Fruit fly (Drosophila melanogaster): ENCODE data around the gene Usp12-46.

The Usp12-46 gene

dm6 chr3R:22753895-22754774 is 3.4 kb downstream of the Usp12-46 start (continued):
- TF ChIP-seq hth (optimal IDR thresholded peaks at IDR 0.05): no peak
- TF ChIP-seq CG16815 (GFP tag; optimal IDR thresholded peaks at IDR 0.05): peak; percentile 26
- TF ChIP-seq stc (GFP tag; IDR thresholded peaks at IDR 0.05): peak; percentile 10; the same call in 1 of the 2 replicates
- no peak for TF ChIP-seq CG1647 (GFP tag; optimal IDR thresholded peaks at IDR 0.05)
- TF ChIP-seq CG1529 (GFP tag; optimal IDR thresholded peaks at IDR 0.05): peak; percentile 22
- TF ChIP-seq CG11085 (GFP tag; IDR thresholded peaks at IDR 0.05): no peak; the same call in 1 of the 2 replicates
- peak; percentile 15 for TF ChIP-seq CG15601 (tag; optimal IDR thresholded peaks at IDR 0.05)
- TF ChIP-seq vfl (GFP tag; optimal IDR thresholded peaks at IDR 0.05): no peak
- peak; percentile 46 for TF ChIP-seq CG3407 (GFP tag; optimal IDR thresholded peaks at IDR 0.05)
- peak; percentile 58 for TF ChIP-seq CG8944 (GFP tag; optimal IDR thresholded peaks at IDR 0.05)
- no peak for TF ChIP-seq Doc3 (GFP tag; IDR thresholded peaks at IDR 0.05; ENCODE audit: partially characterized antibody)
- no peak for TF ChIP-seq pzg (GFP tag; optimal IDR thresholded peaks at IDR 0.05)
- peak; percentile 50 for TF ChIP-seq ind (GFP tag; optimal IDR thresholded peaks at IDR 0.05)
- TF ChIP-seq ab (GFP tag; optimal IDR thresholded peaks at IDR 0.05): no peak
- TF ChIP-seq lbe (GFP tag; optimal IDR thresholded peaks at IDR 0.05): no peak
- TF ChIP-seq shn (GFP tag; optimal IDR thresholded peaks at IDR 0.05): peak; percentile 50
- TF ChIP-seq Max (GFP tag; optimal IDR thresholded peaks at IDR 0.05): no peak
- peak; percentile 38 for TF ChIP-seq scrt (GFP tag; optimal IDR thresholded peaks at IDR 0.05)
- peak; percentile 50 for TF ChIP-seq sug (tag; optimal IDR thresholded peaks at IDR 0.05)
- no peak for TF ChIP-seq seq (GFP tag; IDR thresholded peaks at IDR 0.05)
- TF ChIP-seq NfI (GFP tag; optimal IDR thresholded peaks at IDR 0.05): peak; percentile 52
- TF ChIP-seq CG10959 (GFP tag; IDR thresholded peaks at IDR 0.05): peak; percentile 17
- no peak for TF ChIP-seq CG3065 (GFP tag; optimal IDR thresholded peaks at IDR 0.05)
- peak; percentile 89; the same call in 2 of the 4 replicates for TF ChIP-seq chinmo (GFP tag; IDR thresholded peaks at IDR 0.05; ENCODE audit: partially characterized antibody)
- no peak for TF ChIP-seq CG9609 (GFP tag; optimal IDR thresholded peaks at IDR 0.05)
- peak; percentile 50; the same call in 1 of the 2 replicates for TF ChIP-seq CG14014 (GFP tag; IDR thresholded peaks at IDR 0.05)
- TF ChIP-seq jigr1 (GFP tag; IDR thresholded peaks at IDR 0.05): peak; percentile 51; the same call in 1 of the 3 replicates
- peak; percentile 68 for TF ChIP-seq CG17328 (GFP tag; IDR thresholded peaks at IDR 0.05)
- peak; percentile 25 for TF ChIP-seq CG18011 (GFP tag; optimal IDR thresholded peaks at IDR 0.05)
- TF ChIP-seq CG3847 (GFP tag; IDR thresholded peaks at IDR 0.05): peak; percentile 41; the same call in 1 of the 2 replicates
- no peak for TF ChIP-seq pita (GFP tag; optimal IDR thresholded peaks at IDR 0.05)
- TF ChIP-seq CG17802 (tag; optimal IDR thresholded peaks at IDR 0.05): no peak
- no peak for TF ChIP-seq CG31388 (GFP tag; optimal IDR thresholded peaks at IDR 0.05)
- TF ChIP-seq jing (GFP tag; optimal IDR thresholded peaks at IDR 0.05): peak; percentile 31
- TF ChIP-seq CG7357 (GFP tag; IDR thresholded peaks at IDR 0.05): 0 out of 3 replicates have a peak, but pooled peaks have one; percentile 6
- TF ChIP-seq CG15514 (GFP tag; optimal IDR thresholded peaks at IDR 0.05): peak; percentile 64
- no peak for TF ChIP-seq CG33213 (GFP tag; optimal IDR thresholded peaks at IDR 0.05)
- no peak for TF ChIP-seq Poxn (GFP tag; IDR thresholded peaks at IDR 0.05)
- TF ChIP-seq row (GFP tag; IDR thresholded peaks at IDR 0.05): peak; percentile 85
- TF ChIP-seq zen2 (GFP tag; IDR thresholded peaks at IDR 0.05; ENCODE audit: partially characterized antibody): 0 out of 3 replicates have a peak, but pooled peaks have one; percentile 5
- TF ChIP-seq run (tag; optimal IDR thresholded peaks at IDR 0.05): peak; percentile 15
- TF ChIP-seq usp (GFP tag; optimal IDR thresholded peaks at IDR 0.05): no peak
- peak; percentile 17 for TF ChIP-seq Myb (GFP tag; optimal IDR thresholded peaks at IDR 0.05)
- TF ChIP-seq otp (GFP tag; IDR thresholded peaks at IDR 0.05): peak; percentile 36; the same call in 1 of the 3 replicates
- TF ChIP-seq ash1 (GFP tag; optimal IDR thresholded peaks at IDR 0.05): no peak
- TF ChIP-seq aop (GFP tag; IDR thresholded peaks at IDR 0.05): no peak
- TF ChIP-seq CG10209 (GFP tag; optimal IDR thresholded peaks at IDR 0.05): peak; percentile 61
- no peak for TF ChIP-seq NC2α (GFP tag; optimal IDR thresholded peaks at IDR 0.05)
- TF ChIP-seq CG18476 (GFP tag; optimal IDR thresholded peaks at IDR 0.05): peak; percentile 46

Data from whole organism, embryonic.